Worm (Caenorhabditis elegans) whole organism, late embryonic: Measurements from ENCODE around the gene hmg-1.2.

Experiments used
- K02D7.2 ChIP-seq: sonication (generic microtip); optimal IDR thresholded peaks from 2 replicates; lab custom pipeline; 2017; ENCODE audit warnings: mild to moderate bottlenecking, missing genetic modification characterization, missing compliant biosample characterization
- ama-1 ChIP-seq: fragments of 150-350 bp; optimal IDR thresholded peaks from 2 replicates; lab custom pipeline; 2014
- ceh-22 ChIP-seq: sonication (generic microtip); optimal IDR thresholded peaks from 2 replicates; lab custom pipeline; 2017; ENCODE audit warnings: missing biosample characterization, missing genetic modification characterization
- ceh-45 ChIP-seq: fragments of 200-800 bp; sonication (Bioruptor generic); IDR thresholded peaks from 2 replicates; pipeline ENCODE4 v1.3.6; 2022; ENCODE audit warnings: missing genetic modification reagents, missing genetic modification characterization, missing compliant biosample characterization
- ceh-48 ChIP-seq: sonication (generic microtip); optimal IDR thresholded peaks from 2 replicates; lab custom pipeline; 2016; ENCODE audit warnings: missing genetic modification characterization, inconsistent platforms, missing compliant biosample characterization
- ceh-6 ChIP-seq: fragments of 200-800 bp; sonication (Bioruptor generic); optimal IDR thresholded peaks from 2 replicates; lab custom pipeline; 2018; ENCODE audit warnings: mild to moderate bottlenecking, missing genetic modification characterization, missing compliant biosample characterization
- elt-2 ChIP-seq: sonication (generic microtip); optimal IDR thresholded peaks from 2 replicates; lab custom pipeline; 2016; ENCODE audit warnings: missing genetic modification reagents, missing genetic modification characterization, missing compliant biosample characterization
- fax-1 ChIP-seq: sonication (generic microtip); optimal IDR thresholded peaks from 2 replicates; lab custom pipeline; 2016; ENCODE audit warnings: missing genotype, missing genetic modification characterization, missing compliant biosample characterization
- nhr-11 ChIP-seq: fragments of 150-350 bp; optimal IDR thresholded peaks from 2 replicates; lab custom pipeline; 2014; ENCODE audit warnings: missing biosample characterization, missing genetic modification characterization
- pha-2 ChIP-seq: sonication (generic microtip); optimal IDR thresholded peaks from 2 replicates; lab custom pipeline; 2017; ENCODE audit warnings: mild to moderate bottlenecking, missing genetic modification characterization, missing compliant biosample characterization
- pha-4 ChIP-seq: fragments of 150-350 bp; optimal IDR thresholded peaks from 2 replicates; lab custom pipeline; 2018; ENCODE audit warnings: missing biosample characterization, missing genetic modification reagents, missing genetic modification characterization
- rnt-1 ChIP-seq: sonication (generic microtip); optimal IDR thresholded peaks from 2 replicates; lab custom pipeline; 2016; ENCODE audit warnings: missing genetic modification characterization, missing compliant biosample characterization
- sdc-2 ChIP-seq: sonication (generic microtip); optimal IDR thresholded peaks from 2 replicates; lab custom pipeline; 2016; ENCODE audit warnings: missing genotype, missing genetic modification characterization, missing compliant biosample characterization
- unc-42 ChIP-seq: sonication (generic microtip); optimal IDR thresholded peaks from 2 replicates; lab custom pipeline; 2016; ENCODE audit warnings: missing genotype, missing genetic modification characterization, missing compliant biosample characterization

ce11 chrIII:6290469-6291182, 10.4 kb downstream of the hmg-1.2 start:
- TF ChIP-seq pha-2 (tag; lab: Kevin White, UChicago) (no peak), ceh-48 (tag; lab: Kevin White, UChicago) (no peak), ama-1 (lab: Kevin White, UChicago) (no peak), fax-1 (tag; lab: Kevin White, UChicago) (no peak), sdc-2 (tag; lab: Kevin White, UChicago) (no peak), rnt-1 (tag; lab: Kevin White, UChicago) (no peak), K02D7.2 (tag; lab: Kevin White, UChicago) (no peak), pha-4 (tag; lab: Kevin White, UChicago) (no peak), nhr-11 (tag; lab: Kevin White, UChicago) (no peak), elt-2 (no peak), ceh-45 (GFP tag; lab: Robert Waterston, UW) (no peak), ceh-22 (tag; lab: Kevin White, UChicago) (no peak), ceh-6 (GFP tag; lab: Kevin White, UChicago) (no peak), unc-42 (tag; lab: Kevin White, UChicago) (no peak)
